Worm (Caenorhabditis elegans) whole organism, young adult: ENCODE data around the gene fntb-1.

Experiments used
- B0261.1 ChIP-seq: sonication (generic microtip); optimal IDR thresholded peaks from 2 replicates; lab custom pipeline; 2016; ENCODE audit warnings: mild to moderate bottlenecking, missing genetic modification characterization, moderate library complexity, missing compliant biosample characterization
- F10E7.11 ChIP-seq: sonication (generic microtip); optimal IDR thresholded peaks from 2 replicates; lab custom pipeline; 2017; ENCODE audit warnings: mild to moderate bottlenecking, missing genetic modification characterization, moderate library complexity, missing compliant biosample characterization
- F22D6.2 ChIP-seq: sonication (generic microtip); optimal IDR thresholded peaks from 2 replicates; lab custom pipeline; 2016; ENCODE audit warnings: mild to moderate bottlenecking, missing genetic modification characterization, missing compliant biosample characterization
- F23B12.7 ChIP-seq: sonication (generic microtip); optimal IDR thresholded peaks from 2 replicates; lab custom pipeline; 2017; ENCODE audit warnings: missing genetic modification characterization, mild to moderate bottlenecking, missing compliant biosample characterization, antibody characterized with exemption, moderate library complexity; ENCODE audit not compliant: insufficient read depth
- F33H1.4 ChIP-seq: fragments of 200-800 bp; sonication (Bioruptor generic); IDR thresholded peaks from 2 replicates; pipeline ENCODE4 v1.3.6; 2022; ENCODE audit warnings: missing genetic modification reagents, missing genetic modification characterization, missing compliant biosample characterization
- F49E8.2 ChIP-seq: sonication (generic microtip); optimal IDR thresholded peaks from 3 replicates; lab custom pipeline; 2017; ENCODE audit warnings: missing genetic modification characterization, mild to moderate bottlenecking, missing compliant biosample characterization, antibody characterized with exemption, moderate library complexity; ENCODE audit not compliant: insufficient read depth
- F52B5.7 ChIP-seq: sonication (generic microtip); optimal IDR thresholded peaks from 2 replicates; lab custom pipeline; 2016; ENCODE audit warnings: mild to moderate bottlenecking, missing genetic modification characterization, missing compliant biosample characterization
- F57A8.1 ChIP-seq: fragments of 200-800 bp; sonication (Bioruptor generic); optimal IDR thresholded peaks from 2 replicates; lab custom pipeline; 2018; ENCODE audit warnings: mild to moderate bottlenecking, missing genetic modification characterization, moderate library complexity, missing compliant biosample characterization
- T07F8.4 ChIP-seq: sonication (generic microtip); optimal IDR thresholded peaks from 2 replicates; lab custom pipeline; 2016; ENCODE audit warnings: mild to moderate bottlenecking, missing genetic modification characterization, moderate library complexity, missing compliant biosample characterization
- Y53F4B.3 ChIP-seq: fragments of 200-800 bp; sonication (Bioruptor generic); IDR thresholded peaks from 2 replicates; pipeline ENCODE4 v1.3.6; 2022; ENCODE audit warnings: missing genetic modification reagents, missing genetic modification characterization, missing compliant biosample characterization
- Y67H2A.10 ChIP-seq: fragments of 200-800 bp; sonication (Bioruptor generic); conservative IDR thresholded peaks from 2 replicates; pipeline ENCODE4 v1.3.6; 2022; ENCODE audit warnings: missing genetic modification reagents, missing genetic modification characterization, missing compliant biosample characterization
- aptf-2 ChIP-seq: fragments of 200-800 bp; sonication (Bioruptor generic); conservative IDR thresholded peaks from 2 replicates; pipeline ENCODE4 v1.3.6; 2022; ENCODE audit warnings: missing genetic modification reagents, missing genetic modification characterization, missing compliant biosample characterization
- atf-7 ChIP-seq: sonication (generic microtip); optimal IDR thresholded peaks from 2 replicates; lab custom pipeline; 2017; ENCODE audit warnings: mild to moderate bottlenecking, missing genetic modification characterization, missing compliant biosample characterization
- athp-1 ChIP-seq: sonication (generic microtip); optimal IDR thresholded peaks from 2 replicates; lab custom pipeline; 2017; ENCODE audit warnings: mild to moderate bottlenecking, missing genetic modification characterization, missing compliant biosample characterization
- bed-2 ChIP-seq: fragments of 200-800 bp; sonication (Bioruptor generic); IDR thresholded peaks from 2 replicates; pipeline ENCODE4 v1.3.6; 2022; ENCODE audit warnings: missing genetic modification reagents, missing genetic modification characterization, missing compliant biosample characterization
- cebp-2 ChIP-seq: fragments of 200-800 bp; sonication (Bioruptor generic); IDR thresholded peaks from 2 replicates; pipeline ENCODE4 v1.3.6; 2022; ENCODE audit warnings: missing genetic modification characterization, missing compliant biosample characterization
- ceh-27 ChIP-seq: fragments of 200-800 bp; sonication (Bioruptor generic); optimal IDR thresholded peaks from 2 replicates; lab custom pipeline; 2018; ENCODE audit warnings: mild to moderate bottlenecking, missing genetic modification characterization, moderate library complexity, missing compliant biosample characterization
- dox-1 ChIP-seq: fragments of 200-800 bp; sonication (Bioruptor generic); IDR thresholded peaks from 2 replicates; pipeline ENCODE4 v1.3.6; 2022; ENCODE audit warnings: missing genetic modification reagents, missing genetic modification characterization, missing compliant biosample characterization
- dpff-1 ChIP-seq: sonication (generic microtip); optimal IDR thresholded peaks from 2 replicates; lab custom pipeline; 2017; ENCODE audit warnings: mild to moderate bottlenecking, missing genetic modification characterization, missing compliant biosample characterization
- him-1 ChIP-seq: sonication (generic microtip); optimal IDR thresholded peaks from 2 replicates; lab custom pipeline; 2016; ENCODE audit warnings: missing genotype, missing genetic modification reagents, missing genetic modification characterization, missing compliant biosample characterization
- hlh-12 ChIP-seq: sonication (generic microtip); optimal IDR thresholded peaks from 2 replicates; lab custom pipeline; 2016; ENCODE audit warnings: missing genetic modification characterization, missing compliant biosample characterization
- hlh-26 ChIP-seq: fragments of 200-800 bp; sonication (Bioruptor generic); conservative IDR thresholded peaks from 2 replicates; pipeline ENCODE4 v1.3.6; 2022; ENCODE audit warnings: missing genetic modification reagents, missing genetic modification characterization, missing compliant biosample characterization
- hmg-1.2 ChIP-seq: fragments of 200-800 bp; sonication (Bioruptor generic); IDR thresholded peaks from 2 replicates; pipeline ENCODE4 v1.3.6; 2022; ENCODE audit warnings: missing genetic modification reagents, missing genetic modification characterization, missing compliant biosample characterization
- hrde-1 ChIP-seq: sonication (generic microtip); optimal IDR thresholded peaks from 2 replicates; lab custom pipeline; 2016; ENCODE audit warnings: missing genetic modification characterization, mild to moderate bottlenecking, missing compliant biosample characterization, moderate library complexity, missing genotype, missing genetic modification reagents, borderline replicate concordance
- let-526 ChIP-seq: fragments of 200-800 bp; sonication (Bioruptor generic); IDR thresholded peaks from 2 replicates; pipeline ENCODE4 v1.3.6; 2022; ENCODE audit warnings: missing genetic modification reagents, missing genetic modification characterization, missing compliant biosample characterization
- lin-26 ChIP-seq: fragments of 200-800 bp; sonication (Bioruptor generic); IDR thresholded peaks from 2 replicates; pipeline ENCODE4 v1.3.6; 2022; ENCODE audit warnings: missing genetic modification reagents, missing genetic modification characterization, missing compliant biosample characterization
- lin-54 ChIP-seq: fragments of 200-800 bp; sonication (Bioruptor generic); optimal IDR thresholded peaks from 2 replicates; lab custom pipeline; 2018; ENCODE audit warnings: mild to moderate bottlenecking, missing genetic modification characterization, missing compliant biosample characterization
- lir-1 ChIP-seq: fragments of 200-800 bp; sonication (Bioruptor generic); conservative IDR thresholded peaks from 2 replicates; pipeline ENCODE4 v1.3.6; 2022; ENCODE audit warnings: missing genetic modification reagents, missing genetic modification characterization, missing compliant biosample characterization
- madf-3 ChIP-seq: fragments of 200-800 bp; sonication (Bioruptor generic); IDR thresholded peaks from 2 replicates; pipeline ENCODE4 v1.3.6; 2022; ENCODE audit warnings: missing genetic modification reagents, missing genetic modification characterization, missing compliant biosample characterization
- mcd-1 ChIP-seq: fragments of 200-800 bp; sonication (Bioruptor generic); IDR thresholded peaks from 2 replicates; pipeline ENCODE4 v1.3.6; 2022; ENCODE audit warnings: missing genetic modification reagents, missing genetic modification characterization, missing compliant biosample characterization
- mxl-1 ChIP-seq: sonication (generic microtip); optimal IDR thresholded peaks from 2 replicates; lab custom pipeline; 2016; ENCODE audit warnings: missing genetic modification characterization, missing compliant biosample characterization
- nfyb-1 ChIP-seq: fragments of 200-800 bp; sonication (Bioruptor generic); IDR thresholded peaks from 2 replicates; pipeline ENCODE4 v1.3.6; 2022; ENCODE audit warnings: missing genetic modification reagents, missing genetic modification characterization, missing compliant biosample characterization
- nhr-179 ChIP-seq: sonication (generic microtip); optimal IDR thresholded peaks from 2 replicates; lab custom pipeline; 2016; ENCODE audit warnings: mild to moderate bottlenecking, missing genetic modification characterization, missing compliant biosample characterization
- pha-4 ChIP-seq: fragments of 150-350 bp; sonication (generic microtip); optimal IDR thresholded peaks from 2 replicates; lab custom pipeline; 2014; ENCODE audit warnings: missing biosample characterization, missing genetic modification reagents, missing genetic modification characterization
- repo-1 ChIP-seq: sonication (generic microtip); optimal IDR thresholded peaks from 2 replicates; lab custom pipeline; 2017; ENCODE audit warnings: mild to moderate bottlenecking, missing genetic modification characterization, missing compliant biosample characterization
- sea-2 ChIP-seq: fragments of 200-800 bp; sonication (Bioruptor generic); IDR thresholded peaks from 2 replicates; pipeline ENCODE4 v1.3.6; 2022; ENCODE audit warnings: missing genetic modification characterization, missing compliant biosample characterization
- snpc-4 ChIP-seq, 5 experiments: fragments of 150-350 bp in 1 of 5; sonication (generic microtip) in 4 of 5; optimal IDR thresholded peaks; 2 replicates each; lab custom pipeline; 2014 to 2018; ENCODE audit warnings: missing genetic modification characterization in 5 of 5, missing biosample characterization in 3 of 5, antibody characterized with exemption in 2 of 5, mild to moderate bottlenecking in 2 of 5, missing compliant biosample characterization in 2 of 5, missing genotype in 2 of 5, moderate library complexity in 2 of 5, missing genetic modification reagents in 1 of 5
- tlf-1 ChIP-seq: fragments of 200-800 bp; sonication (Bioruptor generic); optimal IDR thresholded peaks from 2 replicates; lab custom pipeline; 2018; ENCODE audit warnings: mild to moderate bottlenecking, missing genetic modification characterization, missing compliant biosample characterization
- unc-130 ChIP-seq: sonication (generic microtip); optimal IDR thresholded peaks from 2 replicates; lab custom pipeline; 2016; ENCODE audit warnings: missing genetic modification reagents, missing genetic modification characterization, missing compliant biosample characterization
- unc-62 ChIP-seq: fragments of 150-350 bp; optimal IDR thresholded peaks from 2 replicates; lab custom pipeline; 2014; ENCODE audit warnings: missing biosample characterization, missing genetic modification reagents, missing genetic modification characterization
- zfh-2 ChIP-seq: fragments of 200-800 bp; sonication (Bioruptor generic); conservative IDR thresholded peaks from 2 replicates; pipeline ENCODE4 v1.3.6; 2022; ENCODE audit warnings: missing genetic modification reagents, missing genetic modification characterization, missing compliant biosample characterization
- zim-3 ChIP-seq: sonication (generic microtip); optimal IDR thresholded peaks from 2 replicates; lab custom pipeline; 2017; ENCODE audit warnings: mild to moderate bottlenecking, missing genetic modification characterization, moderate library complexity, missing compliant biosample characterization
- ztf-22 ChIP-seq: fragments of 200-800 bp; sonication (Bioruptor generic); optimal IDR thresholded peaks from 2 replicates; lab custom pipeline; 2018; ENCODE audit warnings: mild to moderate bottlenecking, missing genetic modification characterization, moderate library complexity, missing compliant biosample characterization
- ztf-25 ChIP-seq: fragments of 200-800 bp; sonication (Bioruptor generic); IDR thresholded peaks from 2 replicates; pipeline ENCODE4 v1.3.6; 2022; ENCODE audit warnings: missing genetic modification reagents, missing genetic modification characterization, missing compliant biosample characterization

Gene fntb-1

DNA sequence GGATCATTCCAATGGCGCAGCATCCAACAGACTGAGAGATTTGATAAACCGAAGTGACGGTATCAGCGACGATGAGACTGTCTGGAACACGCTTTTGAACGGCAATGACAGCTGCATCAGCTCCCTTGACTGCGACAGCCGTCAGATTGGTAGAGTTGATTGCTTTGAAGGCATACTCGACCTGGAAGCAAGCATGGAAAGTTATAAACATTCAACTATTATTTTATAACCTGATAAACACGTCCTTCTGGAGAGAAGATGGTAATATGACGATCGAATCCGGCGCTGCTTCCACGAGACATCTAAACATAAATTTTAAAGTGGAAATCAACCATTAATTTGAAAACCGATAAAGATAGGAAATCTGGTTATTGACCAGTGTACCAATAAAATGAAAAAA, 25.1 kb upstream of the fntb-1 start, which contains the start of gene pas-1 (continued):
- no peak for TF ChIP-seq tlf-1
- TF ChIP-seq madf-3 (GFP tag; lab: Robert Waterston, UW) = peak; percentile 74; the same call in 1 of the 2 replicates
- TF ChIP-seq pha-4 (tag; lab: Kevin White, UChicago) = no peak
- peak; percentile 37; the same call in 1 of the 2 replicates for TF ChIP-seq mcd-1
- no peak for TF ChIP-seq unc-62 (GFP tag; lab: Kevin White, UChicago)
- no peak for TF ChIP-seq hlh-26 (GFP tag; lab: Robert Waterston, UW)
- no peak for TF ChIP-seq snpc-4 (GFP tag; optimal IDR thresholded peaks at IDR 0.05; lab: Kevin White, UChicago)
- no peak for TF ChIP-seq snpc-4 (tag; optimal IDR thresholded peaks at IDR 0.05; lab: Kevin White, UChicago)
- no peak for TF ChIP-seq F10E7.11 (tag; lab: Kevin White, UChicago)
- no peak for TF ChIP-seq dpff-1 (tag; lab: Kevin White, UChicago)
- no peak for TF ChIP-seq aptf-2 (GFP tag; lab: Robert Waterston, UW)
- TF ChIP-seq T07F8.4 = no peak
- no peak for TF ChIP-seq hlh-12 (tag; lab: Kevin White, UChicago)
- peak; percentile 18; the same call in 1 of the 2 replicates for TF ChIP-seq nfyb-1 (GFP tag; lab: Robert Waterston, UW)
- no peak for TF ChIP-seq cebp-2
- no peak for TF ChIP-seq bed-2 (GFP tag; lab: Robert Waterston, UW)
- no peak for TF ChIP-seq nhr-179 (tag; lab: Kevin White, UChicago)
- no peak for TF ChIP-seq F57A8.1 (GFP tag; lab: Kevin White, UChicago)
- no peak for TF ChIP-seq F23B12.7 (tag; lab: Kevin White, UChicago)
- TF ChIP-seq Y67H2A.10 (GFP tag; lab: Robert Waterston, UW) = no peak
- TF ChIP-seq unc-130 (GFP tag; lab: Kevin White, UChicago) = no peak
- TF ChIP-seq zfh-2 (GFP tag; lab: Robert Waterston, UW) = 0 out of 2 replicates have a peak, but pooled peaks have one; percentile 16
- no peak for TF ChIP-seq atf-7 (tag; lab: Kevin White, UChicago)
- TF ChIP-seq ztf-22 = no peak
- peak; percentile 52; the same call in 1 of the 2 replicates for TF ChIP-seq lin-26
- TF ChIP-seq zim-3 (tag; lab: Kevin White, UChicago) = no peak
- 0 out of 2 replicates have a peak, but pooled peaks have one; percentile 24 for TF ChIP-seq hmg-1.2 (GFP tag; lab: Robert Waterston, UW)
- no peak for TF ChIP-seq hrde-1
- TF ChIP-seq B0261.1 (tag; lab: Kevin White, UChicago) = no peak
- TF ChIP-seq repo-1 (tag; lab: Kevin White, UChicago) = no peak
- TF ChIP-seq F22D6.2 (tag; lab: Kevin White, UChicago) = no peak
- no peak for TF ChIP-seq lir-1 (GFP tag; lab: Robert Waterston, UW)
- TF ChIP-seq F52B5.7 = no peak
- no peak for TF ChIP-seq F33H1.4
- TF ChIP-seq sea-2 (GFP tag; lab: Robert Waterston, UW) = no peak
- peak; percentile 17 for TF ChIP-seq athp-1 (tag; lab: Kevin White, UChicago)
- no peak for TF ChIP-seq dox-1 (GFP tag; lab: Robert Waterston, UW)
- TF ChIP-seq ceh-27 (GFP tag; lab: Kevin White, UChicago) = no peak
- TF ChIP-seq lin-54 (GFP tag; lab: Kevin White, UChicago) = no peak
- TF ChIP-seq Y53F4B.3 (GFP tag; lab: Robert Waterston, UW) = no peak
- no peak for TF ChIP-seq him-1 (tag; lab: Kevin White, UChicago)
- no peak for TF ChIP-seq let-526 (GFP tag; lab: Robert Waterston, UW)
- no peak for TF ChIP-seq mxl-1
- TF ChIP-seq F49E8.2 (tag; lab: Kevin White, UChicago) = no peak
- TF ChIP-seq ztf-25 (GFP tag; lab: Robert Waterston, UW) = 0 out of 2 replicates have a peak, but pooled peaks have one; percentile 19
